Worm (Caenorhabditis elegans) whole organism, mixed stage, embryonic: ENCODE results near the gene Y110A2AL.10.

Experiments used
- M03D4.4 ChIP-seq: sonication (generic microtip); optimal IDR thresholded peaks from 2 replicates; lab custom pipeline; 2017; ENCODE audit warnings: mild to moderate bottlenecking, missing genetic modification characterization, missing compliant biosample characterization
- bed-3 ChIP-seq: fragments of 200-800 bp; sonication (Bioruptor generic); optimal IDR thresholded peaks from 3 replicates; lab custom pipeline; 2018; ENCODE audit warnings: mild to moderate bottlenecking, missing genetic modification characterization, moderate library complexity, missing compliant biosample characterization
- blmp-1 ChIP-seq: fragments of 150-350 bp; optimal IDR thresholded peaks from 2 replicates; lab custom pipeline; 2014; ENCODE audit warnings: missing biosample characterization, missing genetic modification characterization
- ceh-39 ChIP-seq: fragments of 150-350 bp; optimal IDR thresholded peaks from 2 replicates; lab custom pipeline; 2014; ENCODE audit warnings: missing biosample characterization, missing genetic modification characterization
- ceh-43 ChIP-seq: fragments of 200-800 bp; sonication (Bioruptor generic); optimal IDR thresholded peaks from 2 replicates; lab custom pipeline; 2018; ENCODE audit warnings: mild to moderate bottlenecking, missing genetic modification characterization, moderate library complexity, missing compliant biosample characterization
- ces-1 ChIP-seq: fragments of 150-350 bp; optimal IDR thresholded peaks from 2 replicates; lab custom pipeline; 2014; ENCODE audit warnings: missing biosample characterization, missing genetic modification reagents, missing genetic modification characterization
- cnd-1 ChIP-seq: fragments of 200-800 bp; sonication (Bioruptor generic); optimal IDR thresholded peaks from 2 replicates; lab custom pipeline; 2018; ENCODE audit warnings: mild to moderate bottlenecking, missing genetic modification characterization, missing compliant biosample characterization
- drap-1 ChIP-seq: fragments of 200-800 bp; sonication (Bioruptor generic); optimal IDR thresholded peaks from 3 replicates; lab custom pipeline; 2018; ENCODE audit warnings: mild to moderate bottlenecking, missing genetic modification characterization, missing compliant biosample characterization
- elt-3 ChIP-seq: fragments of 150-350 bp; optimal IDR thresholded peaks from 2 replicates; lab custom pipeline; 2014; ENCODE audit warnings: missing biosample characterization, missing genetic modification characterization
- ham-2 ChIP-seq: fragments of 200-800 bp; sonication (Bioruptor generic); optimal IDR thresholded peaks from 2 replicates; lab custom pipeline; 2018; ENCODE audit warnings: mild to moderate bottlenecking, missing genetic modification characterization, missing compliant biosample characterization
- hlh-1 ChIP-seq: fragments of 150-350 bp; optimal IDR thresholded peaks from 2 replicates; lab custom pipeline; 2014; ENCODE audit warnings: missing biosample characterization, missing genetic modification reagents, missing genetic modification characterization
- lin-32 ChIP-seq: fragments of 200-800 bp; sonication (Bioruptor generic); optimal IDR thresholded peaks from 2 replicates; lab custom pipeline; 2018; ENCODE audit warnings: mild to moderate bottlenecking, missing genetic modification characterization, missing compliant biosample characterization
- lsy-2 ChIP-seq: fragments of 150-350 bp; optimal IDR thresholded peaks from 2 replicates; lab custom pipeline; 2014; ENCODE audit warnings: missing biosample characterization, missing genetic modification characterization
- mab-5 ChIP-seq: fragments of 150-350 bp; optimal IDR thresholded peaks from 2 replicates; lab custom pipeline; 2014; ENCODE audit warnings: missing biosample characterization, missing genetic modification characterization
- mep-1 ChIP-seq: fragments of 150-350 bp; optimal IDR thresholded peaks from 2 replicates; lab custom pipeline; 2017; ENCODE audit warnings: missing biosample characterization, missing genetic modification reagents, missing genetic modification characterization, inconsistent platforms
- mls-2 ChIP-seq: sonication (generic microtip); optimal IDR thresholded peaks from 2 replicates; lab custom pipeline; 2016; ENCODE audit warnings: mild to moderate bottlenecking, missing genetic modification characterization, moderate library complexity, missing compliant biosample characterization
- nhr-12 ChIP-seq: fragments of 150-350 bp; optimal IDR thresholded peaks from 2 replicates; lab custom pipeline; 2014; ENCODE audit warnings: missing biosample characterization, missing genetic modification characterization
- nhr-237 ChIP-seq: fragments of 150-350 bp; optimal IDR thresholded peaks from 2 replicates; lab custom pipeline; 2014; ENCODE audit warnings: missing biosample characterization, missing genetic modification characterization
- nhr-28 ChIP-seq: fragments of 150-350 bp; optimal IDR thresholded peaks from 2 replicates; lab custom pipeline; 2014; ENCODE audit warnings: missing biosample characterization, missing genetic modification characterization
- nhr-76 ChIP-seq: sonication (generic microtip); optimal IDR thresholded peaks from 2 replicates; lab custom pipeline; 2017; ENCODE audit warnings: missing biosample characterization, missing genetic modification characterization
- pha-4 ChIP-seq: fragments of 150-350 bp; optimal IDR thresholded peaks from 2 replicates; lab custom pipeline; 2018; ENCODE audit warnings: missing biosample characterization, missing genetic modification reagents, missing genetic modification characterization
- sem-2 ChIP-seq: fragments of 200-800 bp; sonication (Bioruptor generic); optimal IDR thresholded peaks from 2 replicates; lab custom pipeline; 2018; ENCODE audit warnings: mild to moderate bottlenecking, missing genetic modification characterization, missing compliant biosample characterization
- snpc-4 ChIP-seq: fragments of 150-350 bp; optimal IDR thresholded peaks from 2 replicates; lab custom pipeline; 2014; ENCODE audit warnings: missing biosample characterization, missing genetic modification characterization
- sptf-1 ChIP-seq: sonication (generic microtip); optimal IDR thresholded peaks from 2 replicates; lab custom pipeline; 2017; ENCODE audit warnings: mild to moderate bottlenecking, missing genetic modification characterization, moderate library complexity, missing compliant biosample characterization
- tbx-8 ChIP-seq: fragments of 200-800 bp; sonication (Bioruptor generic); optimal IDR thresholded peaks from 2 replicates; lab custom pipeline; 2018; ENCODE audit warnings: mild to moderate bottlenecking, missing genetic modification characterization, moderate library complexity, missing compliant biosample characterization
- unc-120 ChIP-seq: sonication (generic microtip); optimal IDR thresholded peaks from 2 replicates; lab custom pipeline; 2017; ENCODE audit warnings: missing genetic modification characterization, missing compliant biosample characterization; ENCODE audit not compliant: poor library complexity, severe bottlenecking
- unc-39 ChIP-seq: fragments of 150-350 bp; optimal IDR thresholded peaks from 2 replicates; lab custom pipeline; 2014; ENCODE audit warnings: missing biosample characterization, missing genetic modification characterization
- unc-62 ChIP-seq: fragments of 150-350 bp; optimal IDR thresholded peaks from 2 replicates; lab custom pipeline; 2014; ENCODE audit warnings: missing biosample characterization, missing genetic modification reagents, missing genetic modification characterization
- zip-8 ChIP-seq: fragments of 150-350 bp; optimal IDR thresholded peaks from 2 replicates; lab custom pipeline; 2014; ENCODE audit warnings: missing biosample characterization, missing genetic modification characterization
- ztf-11 ChIP-seq: fragments of 150-350 bp; optimal IDR thresholded peaks from 2 replicates; lab custom pipeline; 2014; ENCODE audit warnings: missing biosample characterization, missing genetic modification characterization

Gene Y110A2AL.10

DNA sequence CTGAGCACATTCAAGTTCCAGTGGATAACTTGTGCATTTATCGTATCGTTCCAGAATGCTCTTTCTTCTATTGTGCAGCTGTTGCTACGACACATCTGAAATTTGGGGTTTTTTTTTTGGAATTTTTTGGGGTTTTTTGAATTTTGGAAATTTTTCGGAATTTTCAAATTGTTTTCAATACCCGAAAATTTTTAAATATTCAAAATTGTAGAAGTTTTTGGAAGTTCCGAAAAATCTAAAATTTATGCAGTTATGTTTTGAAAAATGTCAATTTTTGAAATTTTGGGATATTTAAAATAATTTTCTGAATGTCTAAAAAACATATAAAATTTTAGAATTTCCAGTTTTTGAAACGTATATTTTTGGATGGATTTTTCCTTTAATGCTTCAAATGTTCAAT lies at the start of gene Y110A2AL.10:
Gene Y110A2AL.10 (minus strand): TSS at position 101 of the 400 bp plus-strand sequence.
- no peak for TF ChIP-seq blmp-1 (tag; lab: Kevin White, UChicago)
- TF ChIP-seq sem-2 (GFP tag; lab: Kevin White, UChicago): no peak
- TF ChIP-seq nhr-28: no peak
- TF ChIP-seq hlh-1: no peak
- TF ChIP-seq snpc-4 (tag; lab: Kevin White, UChicago): no peak
- no peak for TF ChIP-seq tbx-8 (GFP tag; lab: Kevin White, UChicago)
- no peak for TF ChIP-seq nhr-237
- no peak for TF ChIP-seq ztf-11 (tag; lab: Kevin White, UChicago)
- no peak for TF ChIP-seq elt-3 (tag; lab: Kevin White, UChicago)
- TF ChIP-seq ceh-43: no peak
- no peak for TF ChIP-seq mab-5 (tag; lab: Kevin White, UChicago)
- no peak for TF ChIP-seq mep-1
- no peak for TF ChIP-seq ceh-39
- no peak for TF ChIP-seq ham-2 (GFP tag; lab: Kevin White, UChicago)
- no peak for TF ChIP-seq nhr-76 (tag; lab: Kevin White, UChicago)
- no peak for TF ChIP-seq unc-62 (GFP tag; lab: Kevin White, UChicago)
- TF ChIP-seq lin-32 (GFP tag; lab: Kevin White, UChicago): no peak
- no peak for TF ChIP-seq unc-39
- TF ChIP-seq sptf-1 (tag; lab: Kevin White, UChicago): no peak
- no peak for TF ChIP-seq cnd-1 (tag; lab: Kevin White, UChicago)

DNA sequence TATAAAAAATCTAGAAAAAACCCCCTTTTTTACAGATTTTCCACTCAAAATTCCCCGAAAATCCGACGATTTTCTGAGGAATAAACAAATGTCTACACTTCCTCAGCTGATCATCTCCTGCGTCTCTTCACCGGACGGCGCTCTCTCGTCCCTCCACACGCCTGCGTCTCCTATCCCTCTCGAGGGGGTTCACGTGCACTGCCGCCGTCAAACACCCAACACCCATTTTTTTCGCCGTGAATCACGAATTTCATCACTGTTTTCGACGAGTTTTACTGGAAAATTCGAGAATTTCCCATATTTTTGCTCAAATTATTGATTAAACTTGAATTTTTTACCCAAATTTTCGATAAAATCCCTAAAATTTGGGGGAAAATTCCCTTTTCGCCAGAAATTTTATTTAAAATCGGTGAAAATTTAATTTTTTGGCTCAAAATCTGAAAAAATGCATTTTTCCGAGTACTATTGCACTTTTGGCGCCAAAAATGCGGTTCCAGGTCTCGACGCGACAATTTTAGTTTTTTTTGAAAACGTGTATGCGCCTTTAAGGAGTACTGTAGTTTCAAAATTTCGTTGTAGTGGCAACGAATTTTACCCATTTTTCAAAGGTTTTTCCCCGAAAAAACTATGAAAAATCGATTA lies 49.2 kb upstream of the Y110A2AL.10 start:
- TF ChIP-seq nhr-12 (tag; lab: Kevin White, UChicago): no peak
- TF ChIP-seq nhr-76 (tag; lab: Kevin White, UChicago): no peak
- no peak for TF ChIP-seq elt-3 (tag; lab: Kevin White, UChicago)
- no peak for TF ChIP-seq blmp-1 (tag; lab: Kevin White, UChicago)
- peak; percentile 22 for TF ChIP-seq pha-4 (tag; lab: Kevin White, UChicago)
- no peak for TF ChIP-seq lsy-2 (tag; lab: Kevin White, UChicago)
- no peak for TF ChIP-seq mab-5 (tag; lab: Kevin White, UChicago)

DNA sequence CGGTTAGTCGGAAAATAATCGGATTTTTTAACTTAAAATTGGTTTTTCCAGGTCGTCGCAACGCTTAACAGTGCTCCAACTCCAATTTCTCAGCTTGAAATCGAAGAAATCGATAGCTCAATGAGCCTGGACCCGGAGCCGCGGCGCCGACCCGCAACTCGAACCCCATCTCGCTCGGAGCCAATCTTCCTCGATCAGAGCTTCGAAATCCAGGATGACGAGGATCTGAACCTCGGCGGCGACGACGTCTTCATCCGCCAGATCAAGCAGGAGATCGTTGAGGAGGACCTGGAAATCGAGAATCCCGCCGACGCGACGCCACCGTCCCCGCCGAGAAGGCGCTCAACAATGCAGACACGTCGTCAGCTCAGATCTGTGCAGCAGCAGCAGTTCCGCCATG lies 48.5 kb upstream of the Y110A2AL.10 start:
- TF ChIP-seq ceh-43: no peak
- TF ChIP-seq drap-1 (GFP tag; lab: Kevin White, UChicago): no peak
- no peak for TF ChIP-seq mls-2
- no peak for TF ChIP-seq ztf-11 (tag; lab: Kevin White, UChicago)
- TF ChIP-seq zip-8 (tag; lab: Kevin White, UChicago): no peak
- TF ChIP-seq mep-1: no peak
- TF ChIP-seq lsy-2 (tag; lab: Kevin White, UChicago): no peak
- TF ChIP-seq nhr-237: no peak
- no peak for TF ChIP-seq unc-62 (GFP tag; lab: Kevin White, UChicago)
- TF ChIP-seq mab-5 (tag; lab: Kevin White, UChicago): no peak
- TF ChIP-seq elt-3 (tag; lab: Kevin White, UChicago): no peak
- TF ChIP-seq lin-32 (GFP tag; lab: Kevin White, UChicago): no peak
- TF ChIP-seq ces-1 (GFP tag; lab: Kevin White, UChicago): no peak
- no peak for TF ChIP-seq snpc-4 (tag; lab: Kevin White, UChicago)
- TF ChIP-seq M03D4.4: no peak
- no peak for TF ChIP-seq nhr-28
- TF ChIP-seq, all 35 proteins: peak for 0

ce11 chrII:2919074-2919857 lies 47.5 kb upstream of the Y110A2AL.10 start, which contains the start of the genes ncap-1 and Y110A2AR.1:
Gene ncap-1 (minus strand): TSS chrII:2919314.
Gene Y110A2AR.1 (plus strand): TSS chrII:2919710.
- TF ChIP-seq lsy-2 (tag; lab: Kevin White, UChicago): no peak
- TF ChIP-seq blmp-1 (tag; lab: Kevin White, UChicago): no peak
- TF ChIP-seq pha-4 (tag; lab: Kevin White, UChicago): no peak
- no peak for TF ChIP-seq ztf-11 (tag; lab: Kevin White, UChicago)
- TF ChIP-seq nhr-12 (tag; lab: Kevin White, UChicago): no peak
- no peak for TF ChIP-seq bed-3 (GFP tag; lab: Kevin White, UChicago)
- no peak for TF ChIP-seq ceh-43
- TF ChIP-seq mep-1: no peak
- TF ChIP-seq unc-39: no peak
- TF ChIP-seq drap-1 (GFP tag; lab: Kevin White, UChicago): no peak
- TF ChIP-seq elt-3 (tag; lab: Kevin White, UChicago): no peak
- no peak for TF ChIP-seq unc-120 (tag; lab: Kevin White, UChicago)
- TF ChIP-seq mab-5 (tag; lab: Kevin White, UChicago): no peak
- no peak for TF ChIP-seq ham-2 (GFP tag; lab: Kevin White, UChicago)
